Worm (Caenorhabditis elegans) whole organism, late embryonic: ENCODE data around the gene slcf-1.

Experiments used
- elt-2 ChIP-seq: sonication (generic microtip); optimal IDR thresholded peaks from 2 replicates; lab custom pipeline; 2016; ENCODE audit warnings: missing genetic modification reagents, missing genetic modification characterization, missing compliant biosample characterization
- ets-4 ChIP-seq: sonication (generic microtip); optimal IDR thresholded peaks from 2 replicates; lab custom pipeline; 2016; ENCODE audit warnings: missing genetic modification characterization, missing compliant biosample characterization
- eyg-1 ChIP-seq: sonication (generic microtip); optimal IDR thresholded peaks from 2 replicates; lab custom pipeline; 2016; ENCODE audit warnings: missing genotype, missing genetic modification characterization, missing compliant biosample characterization
- nfya-1 ChIP-seq: sonication (generic microtip); optimal IDR thresholded peaks from 2 replicates; lab custom pipeline; 2017; ENCODE audit warnings: missing genetic modification characterization, mild to moderate bottlenecking, missing compliant biosample characterization, antibody characterized with exemption, moderate library complexity
- pha-4 ChIP-seq: fragments of 150-350 bp; optimal IDR thresholded peaks from 2 replicates; lab custom pipeline; 2018; ENCODE audit warnings: missing biosample characterization, missing genetic modification reagents, missing genetic modification characterization

ce11 chrX:10485300-10485755, 43.8 kb upstream of the slcf-1 start, which contains the start of gene C33D3.3:
- TF ChIP-seq ets-4 (tag; lab: Kevin White, UChicago) (no peak), elt-2 (tag; lab: Kevin White, UChicago) (no peak), pha-4 (no peak), eyg-1 (tag; lab: Kevin White, UChicago) (no peak), nfya-1 (tag; lab: Kevin White, UChicago) (no peak)
